Worm (Caenorhabditis elegans): ENCODE data around the gene nuc-1.
A peak's percentile ranks its signal among the peaks of the same experiment; 100 is the strongest.

nuc-1 gene

DNA sequence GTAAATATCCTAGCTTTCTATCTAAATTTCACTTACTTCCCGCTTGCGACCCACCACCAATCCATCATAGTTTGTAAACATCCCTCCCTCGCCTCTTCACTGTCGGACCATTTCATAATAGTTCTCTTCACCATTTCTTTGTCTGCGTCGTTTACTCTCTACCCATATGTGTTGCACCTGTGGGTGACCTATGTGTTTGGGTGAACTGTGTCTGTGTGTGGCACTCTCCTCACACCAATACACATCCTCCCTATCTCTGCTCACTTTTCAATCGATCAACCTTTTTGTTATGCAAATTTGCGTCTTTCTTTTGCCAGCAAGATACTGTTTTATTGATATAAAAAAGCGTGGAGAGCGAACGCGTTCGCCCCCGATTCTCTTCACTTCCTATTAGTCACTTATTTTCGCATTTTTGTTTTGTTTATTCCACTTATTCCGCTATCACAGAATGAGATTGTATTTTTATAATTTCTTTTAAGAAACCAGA lies 34.8 kb upstream of the nuc-1 start:
- peak; percentile 8 for TF ChIP-seq blmp-1 (tag; optimal IDR thresholded peaks at IDR 0.05)
- TF ChIP-seq rnt-1 (tag; optimal IDR thresholded peaks at IDR 0.05): no peak

DNA sequence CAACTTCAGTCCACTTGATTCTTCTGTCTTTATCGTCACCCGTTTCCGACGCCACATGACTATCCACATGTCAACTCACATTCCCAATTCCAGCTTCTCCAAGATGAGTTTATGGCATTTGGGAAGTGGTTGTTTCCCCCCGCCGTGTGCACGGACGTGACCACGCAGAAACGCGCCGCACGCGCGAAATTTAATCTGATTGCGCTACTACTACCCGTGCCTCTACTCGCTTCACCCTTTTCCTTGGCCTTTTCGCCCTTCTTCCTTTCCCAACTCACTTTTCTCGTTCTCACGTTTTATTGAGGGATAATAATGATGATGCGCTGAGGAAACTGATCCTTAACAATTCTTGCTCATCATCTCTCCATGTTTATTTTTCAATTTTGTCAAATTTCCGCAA lies 33.4 kb upstream of the nuc-1 start:
- TF ChIP-seq F16B12.6 (tag; optimal IDR thresholded peaks at IDR 0.05) (no peak), lin-14 (GFP tag; optimal IDR thresholded peaks at IDR 0.05) (peak; percentile 44)

DNA sequence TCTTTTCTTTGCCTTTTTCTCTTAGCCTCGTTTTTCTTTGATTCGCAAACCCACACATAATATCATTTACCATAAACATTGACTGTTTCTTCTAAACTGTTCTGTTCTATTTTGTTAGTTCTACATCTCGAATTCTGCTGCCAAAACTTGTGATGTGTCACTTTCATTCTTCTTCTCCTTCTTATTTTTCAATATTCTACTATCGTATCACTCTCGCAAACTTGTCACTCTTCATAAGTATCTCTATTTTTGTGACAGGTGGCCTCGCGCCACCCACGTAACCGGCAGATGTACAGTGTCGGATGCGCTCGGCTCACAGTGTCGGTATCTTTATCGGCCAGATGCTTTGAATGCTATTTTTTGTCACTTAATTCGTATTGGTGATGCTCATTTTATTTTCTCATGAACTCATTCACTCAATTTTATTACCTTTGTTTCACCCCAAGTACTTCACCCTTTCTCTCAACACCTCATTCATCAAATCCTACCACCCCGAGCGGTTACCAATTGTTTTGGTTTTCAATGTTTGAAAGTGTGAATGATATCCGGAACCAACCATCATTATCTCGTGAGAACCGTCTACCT lies 31.2 kb upstream of the nuc-1 start:
- TF ChIP-seq lin-14 (GFP tag; optimal IDR thresholded peaks at IDR 0.05): peak; percentile 65
- no peak for TF ChIP-seq fos-1 (tag; optimal IDR thresholded peaks at IDR 0.05)
- TF ChIP-seq fkh-4 (tag; optimal IDR thresholded peaks at IDR 0.05; ENCODE audit: borderline replicate concordance): no peak
- TF ChIP-seq unc-130 (tag; optimal IDR thresholded peaks at IDR 0.05): peak; percentile 3
- TF ChIP-seq nhr-85 (tag): peak; percentile 60
- TF ChIP-seq sup-37 (GFP tag; optimal IDR thresholded peaks at IDR 0.05): no peak
- peak in 1 of 6 experiments; percentile 1 for TF ChIP-seq elt-3 (tag; optimal IDR thresholded peaks at IDR 0.05)
- TF ChIP-seq lin-35 (GFP tag; optimal IDR thresholded peaks at IDR 0.05): peak in 1 of 2 experiments; percentile 8
- peak; percentile 48 for TF ChIP-seq blmp-1 (tag; optimal IDR thresholded peaks at IDR 0.05)
- TF ChIP-seq snu-23 (GFP tag; optimal IDR thresholded peaks at IDR 0.05): peak; percentile 18
- TF ChIP-seq F16B12.6 (tag; optimal IDR thresholded peaks at IDR 0.05): no peak
- TF ChIP-seq nhr-237 (tag; optimal IDR thresholded peaks at IDR 0.05): no peak
- TF ChIP-seq C04F5.9 (tag; optimal IDR thresholded peaks at IDR 0.05): no peak

DNA sequence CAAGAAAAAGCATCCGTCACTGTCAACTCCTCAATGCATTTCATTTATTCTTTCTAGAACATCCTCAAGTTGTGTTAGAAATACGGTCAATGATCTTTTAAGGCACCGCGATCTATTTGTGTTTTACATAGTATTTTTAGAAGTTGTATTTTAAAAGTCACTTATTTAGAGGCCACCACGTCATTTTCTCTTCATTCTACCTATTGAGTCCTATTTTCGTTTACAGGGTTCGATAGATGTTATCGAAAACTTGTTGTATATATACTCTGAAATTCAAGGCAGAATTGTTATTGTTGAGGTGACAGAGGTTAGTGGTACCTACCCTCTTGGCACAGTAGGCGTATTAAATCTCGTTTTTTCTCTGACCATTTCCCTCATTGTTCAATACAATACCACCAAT lies 30.2 kb upstream of the nuc-1 start:
- TF ChIP-seq efl-1 (optimal IDR thresholded peaks at IDR 0.05) (no peak), efl-1 (GFP tag; optimal IDR thresholded peaks at IDR 0.05 in 1 of 2) (peak in 1 of 2 experiments; percentile 53), unc-86 (tag; optimal IDR thresholded peaks at IDR 0.05) (no peak)

DNA sequence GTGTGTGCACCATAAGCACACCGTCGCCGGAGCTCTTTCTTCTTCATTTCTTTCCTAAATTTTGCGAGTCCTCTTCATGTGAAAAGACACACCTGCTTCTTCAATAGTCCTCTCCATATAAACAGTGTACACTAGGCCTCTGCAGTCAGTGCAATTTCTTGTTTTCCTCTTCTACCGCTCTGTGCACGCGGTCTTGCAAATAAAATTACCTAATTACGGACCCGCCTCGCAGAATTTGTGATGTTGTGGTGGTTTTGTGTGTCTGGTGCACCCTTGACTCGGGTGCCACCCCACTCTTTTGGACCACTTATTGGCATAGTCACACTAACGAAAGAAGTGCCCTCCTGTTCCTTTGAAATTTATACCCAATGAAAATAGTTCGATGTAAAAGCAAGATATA lies 29.8 kb upstream of the nuc-1 start:
- TF ChIP-seq egl-13 (tag; optimal IDR thresholded peaks at IDR 0.05): no peak
- TF ChIP-seq nhr-20 (tag; optimal IDR thresholded peaks at IDR 0.05): no peak
- TF ChIP-seq lin-14 (GFP tag; optimal IDR thresholded peaks at IDR 0.05): peak; percentile 19

DNA sequence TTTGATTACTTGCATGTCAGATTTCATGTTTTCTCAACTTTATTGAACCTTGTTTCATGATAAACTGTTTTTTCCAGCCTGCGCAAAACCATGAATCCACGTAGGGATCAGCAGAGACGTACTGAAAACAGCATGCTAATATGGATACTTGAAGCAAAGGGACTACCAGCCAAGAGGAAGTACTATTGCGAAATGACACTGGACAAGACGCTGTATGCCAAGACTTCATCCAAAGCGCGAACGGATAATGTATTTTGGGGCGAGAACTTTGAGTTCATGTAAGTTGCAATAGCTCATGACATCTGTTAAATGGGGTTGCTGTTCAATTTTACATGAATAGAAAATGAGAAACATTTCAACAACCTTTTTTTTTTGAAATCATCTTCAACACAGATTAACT lies 29.3 kb upstream of the nuc-1 start:
- TF ChIP-seq unc-130 (tag; optimal IDR thresholded peaks at IDR 0.05) (no peak), elt-3 (tag; optimal IDR thresholded peaks at IDR 0.05) (peak in 1 of 6 experiments; percentile 2), tbx-2 (tag; optimal IDR thresholded peaks at IDR 0.05) (no peak), nhr-28 (tag; optimal IDR thresholded peaks at IDR 0.05) (no peak)

DNA sequence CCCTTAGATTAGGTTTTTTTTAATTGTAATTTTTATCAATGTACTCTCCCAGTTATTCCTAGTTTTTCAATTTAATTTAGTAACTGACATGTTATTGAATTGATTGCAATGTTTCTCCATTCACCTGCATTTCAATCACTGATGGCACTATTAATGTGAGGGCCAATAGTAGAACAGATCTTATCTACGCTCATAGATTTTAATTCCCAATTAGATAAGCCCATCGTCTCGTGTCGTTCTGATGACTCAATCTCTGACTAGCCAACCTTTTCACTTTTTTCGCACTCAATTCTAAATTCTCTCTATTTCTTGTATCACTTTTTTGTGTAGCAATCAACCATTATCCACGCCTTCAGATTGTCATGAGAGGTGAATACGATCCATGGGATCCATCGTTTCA lies 27.2 kb upstream of the nuc-1 start:
- TF ChIP-seq nhr-85 (tag): peak; percentile 28
- peak; percentile 37 for TF ChIP-seq blmp-1 (tag; optimal IDR thresholded peaks at IDR 0.05)
- TF ChIP-seq lin-14 (GFP tag; optimal IDR thresholded peaks at IDR 0.05): peak; percentile 7
- no peak for TF ChIP-seq nhr-84 (tag; optimal IDR thresholded peaks at IDR 0.05)

DNA sequence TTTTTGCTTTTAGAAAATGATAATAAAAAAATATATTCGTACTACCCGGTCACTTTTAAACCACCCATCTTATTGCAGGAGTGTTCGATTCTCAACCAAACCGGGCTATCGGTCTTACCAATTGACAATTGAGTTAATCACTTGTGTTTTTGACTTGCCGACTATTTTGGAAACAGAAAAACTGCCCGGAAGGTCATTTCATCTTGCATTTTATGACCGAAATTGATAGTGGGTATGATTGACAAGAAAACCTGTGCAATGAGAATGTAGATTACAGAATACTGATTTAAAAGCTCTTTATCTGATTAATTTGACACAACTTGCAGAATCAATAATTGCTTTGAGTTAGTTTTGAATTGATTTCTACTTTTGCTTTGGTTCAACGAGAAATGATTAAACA lies 22.6 kb upstream of the nuc-1 start, which contains the start of gene C07B5.2:
C07B5.2 (minus strand) TSS at position 101 of the 400 bp plus-strand sequence.
- TF ChIP-seq nhr-11 (tag; optimal IDR thresholded peaks at IDR 0.05): no peak

DNA sequence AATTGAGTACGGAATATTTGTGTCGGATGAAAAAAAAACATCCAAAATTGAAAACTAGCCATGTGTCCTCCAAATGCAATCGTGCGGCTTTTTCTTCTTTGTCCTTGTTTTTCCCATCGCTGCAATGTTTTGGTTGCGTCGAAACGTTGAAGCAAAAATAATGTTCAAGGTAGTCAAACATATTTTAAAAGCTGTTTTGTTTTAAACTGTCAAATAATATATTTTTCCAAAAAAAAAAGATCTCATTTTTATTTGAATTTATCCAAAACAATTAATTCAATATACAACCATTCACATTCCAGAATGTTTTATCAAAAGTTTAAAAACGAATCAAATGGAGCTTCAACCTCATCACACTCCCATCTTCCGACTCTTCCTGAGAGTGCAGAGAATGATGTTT lies 21.0 kb upstream of the nuc-1 start, which contains the start of gene C07B5.6:
C07B5.6 (plus strand) TSS at position 301 of the 400 bp plus-strand sequence.
- no peak for TF ChIP-seq unc-98 (GFP tag; IDR thresholded peaks at IDR 0.05)
- TF ChIP-seq blmp-1 (tag; optimal IDR thresholded peaks at IDR 0.05): no peak
- no peak for TF ChIP-seq lin-35 (GFP tag; optimal IDR thresholded peaks at IDR 0.05)
- no peak for TF ChIP-seq rnt-1 (tag; optimal IDR thresholded peaks at IDR 0.05)
- no peak for TF ChIP-seq unc-86 (tag; optimal IDR thresholded peaks at IDR 0.05)
- no peak for TF ChIP-seq lin-15B (tag; optimal IDR thresholded peaks at IDR 0.05)
- no peak for TF ChIP-seq unc-62 (GFP tag; optimal IDR thresholded peaks at IDR 0.05)
- TF ChIP-seq elt-3 (tag; optimal IDR thresholded peaks at IDR 0.05): no peak
- no peak for TF ChIP-seq nhr-28 (tag; optimal IDR thresholded peaks at IDR 0.05)
- no peak for TF ChIP-seq lin-13 (GFP tag; optimal IDR thresholded peaks at IDR 0.05)
- TF ChIP-seq grh-1 (GFP tag; IDR thresholded peaks at IDR 0.05): no peak
- no peak for TF ChIP-seq fos-1 (tag; optimal IDR thresholded peaks at IDR 0.05)
